Fruit fly (Drosophila melanogaster): ENCODE results near the gene CG5681.

CG5681 gene

dm6 chr2L:17986099-17986498, at the start of gene CG5681:
Gene CG5681 (plus strand): TSS chr2L:17986399.
- TF ChIP-seq CG17801 (GFP tag; optimal IDR thresholded peaks at IDR 0.05; ENCODE audit: partially characterized antibody): no peak

DNA sequence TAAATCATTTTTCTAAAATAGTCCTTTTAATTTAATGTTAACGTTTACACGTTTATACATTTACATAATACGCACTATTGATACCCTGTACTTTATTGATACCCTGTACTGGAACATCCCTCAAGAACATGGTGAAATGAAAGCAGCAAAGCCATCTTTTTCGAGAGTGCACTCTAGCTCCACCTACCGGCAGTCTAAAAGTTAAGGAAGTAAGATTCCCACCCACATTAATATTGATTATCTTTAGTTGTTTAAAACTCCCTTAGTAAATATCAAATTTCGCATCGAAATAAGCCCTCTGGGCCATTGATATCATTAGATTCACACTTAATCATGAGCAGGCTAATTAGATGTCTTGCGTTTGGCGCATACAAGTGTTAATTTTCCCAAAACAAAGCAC, 27.9 kb upstream of the CG5681 start:
- TF ChIP-seq CG17801 (GFP tag; optimal IDR thresholded peaks at IDR 0.05; ENCODE audit: partially characterized antibody): no peak

dm6 chr2L:17960214-17960613, 26.0 kb upstream of the CG5681 start:
- no peak for TF ChIP-seq CG17801 (GFP tag; optimal IDR thresholded peaks at IDR 0.05; ENCODE audit: partially characterized antibody)

- no peak for TF ChIP-seq CG17801 (GFP tag; optimal IDR thresholded peaks at IDR 0.05; ENCODE audit: partially characterized antibody)
These were observed 23.1 kb upstream of the CG5681 start, which contains the start of gene CG5674 for dm6 chr2L:17963071-17963567. Gene CG5674 (plus strand): TSS chr2L:17963379.

DNA sequence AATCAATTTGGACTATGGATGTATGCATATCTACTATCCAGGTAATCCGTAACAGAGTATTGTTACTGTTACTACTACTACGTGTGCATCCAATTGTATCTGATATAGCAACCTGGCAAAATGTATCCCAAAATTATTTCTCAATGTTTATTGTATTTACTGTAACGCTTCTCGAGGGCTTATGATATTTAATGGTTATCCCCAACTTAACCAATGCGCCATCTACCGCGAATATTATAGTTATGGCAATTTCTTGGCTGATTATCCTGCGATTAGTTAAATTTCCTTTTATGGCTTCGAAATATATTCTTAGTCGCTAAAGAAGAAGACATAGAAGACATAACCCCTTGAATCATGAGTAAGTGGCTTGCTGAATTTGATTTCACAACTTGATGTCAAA, 22.5 kb upstream of the CG5681 start:
- no peak for TF ChIP-seq CG17801 (GFP tag; optimal IDR thresholded peaks at IDR 0.05; ENCODE audit: partially characterized antibody)

dm6 chr2L:17972999-17973398, 13.2 kb upstream of the CG5681 start:
- no peak for TF ChIP-seq CG17801 (GFP tag; optimal IDR thresholded peaks at IDR 0.05; ENCODE audit: partially characterized antibody)

DNA sequence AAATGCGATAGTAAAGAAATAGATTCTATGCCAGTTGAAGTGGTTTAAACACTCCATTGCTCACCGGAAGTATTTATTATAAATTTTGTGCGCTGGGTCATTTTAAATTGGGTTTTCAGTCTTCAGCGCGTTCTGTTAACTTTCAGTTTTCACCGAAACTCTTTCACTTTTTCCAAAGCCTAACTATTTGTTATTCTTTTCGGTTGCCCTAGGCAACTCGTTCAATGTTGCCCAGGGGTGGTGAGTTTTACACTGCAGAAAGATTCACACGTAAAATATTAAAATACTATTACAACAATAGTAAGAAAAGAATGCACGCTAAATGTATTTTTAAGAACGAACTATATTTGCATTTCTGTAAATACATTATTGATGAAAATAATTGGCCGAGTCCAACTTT, 3.8 kb upstream of the CG5681 start, which contains the start of gene btv:
Gene btv (minus strand): TSS at position 101 of the 400 bp plus-strand sequence.
- TF ChIP-seq CG17801 (GFP tag; optimal IDR thresholded peaks at IDR 0.05; ENCODE audit: partially characterized antibody): no peak

- no peak for TF ChIP-seq CG17801 (GFP tag; optimal IDR thresholded peaks at IDR 0.05; ENCODE audit: partially characterized antibody)
These were observed 2.8 kb downstream of the CG5681 start for dm6 chr2L:17988955-17989354.

dm6 chr2L:17990118-17990517, 3.9 kb downstream of the CG5681 start, which contains the start of gene Prosbeta5R2:
Gene Prosbeta5R2 (plus strand): TSS chr2L:17990418.
- no peak for TF ChIP-seq CG17801 (GFP tag; optimal IDR thresholded peaks at IDR 0.05; ENCODE audit: partially characterized antibody)

DNA sequence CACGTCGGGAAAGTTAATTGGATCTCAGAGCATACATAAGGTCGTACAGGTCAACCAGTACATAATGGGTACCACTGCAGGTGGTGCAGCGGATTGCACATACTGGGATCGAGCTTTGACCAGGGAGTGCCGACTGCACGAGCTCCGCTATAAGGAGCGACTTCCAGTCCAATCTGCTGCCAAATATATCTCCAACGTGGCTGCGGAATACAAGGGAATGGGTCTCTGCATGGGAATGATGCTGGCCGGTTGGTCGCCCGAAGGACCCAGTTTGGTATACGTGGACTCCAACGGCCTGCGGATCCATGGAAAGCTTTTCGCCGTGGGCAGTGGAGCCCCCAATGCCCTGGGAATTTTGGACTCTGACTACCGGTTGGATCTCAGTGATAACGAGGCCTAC, 4.6 kb downstream of the CG5681 start:
- TF ChIP-seq CG17801 (GFP tag; optimal IDR thresholded peaks at IDR 0.05; ENCODE audit: partially characterized antibody): no peak

DNA sequence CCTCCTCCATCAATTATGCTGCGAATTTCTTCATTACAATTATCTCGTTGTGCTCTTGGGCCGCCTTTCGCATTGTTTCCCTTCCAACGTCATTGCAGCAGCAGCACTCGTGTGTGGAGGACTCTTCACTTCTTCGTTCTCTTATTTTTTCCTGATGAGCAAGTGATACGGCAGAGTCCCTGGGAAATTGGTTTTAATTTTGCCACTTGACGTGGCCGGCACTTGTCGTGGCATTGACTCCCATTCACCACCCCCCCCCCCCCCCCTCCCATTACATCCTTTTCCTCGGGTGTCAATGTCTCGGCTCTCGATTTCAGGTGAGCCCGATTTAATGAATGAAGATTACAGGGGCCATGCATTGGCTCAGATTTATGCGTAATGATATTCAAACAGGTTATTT, 15.9 kb downstream of the CG5681 start:
- TF ChIP-seq CG17801 (GFP tag; optimal IDR thresholded peaks at IDR 0.05; ENCODE audit: partially characterized antibody): no peak

- TF ChIP-seq CG17801 (GFP tag; optimal IDR thresholded peaks at IDR 0.05; ENCODE audit: partially characterized antibody): no peak
These were observed 17.0 kb downstream of the CG5681 start for dm6 chr2L:18003028-18003836.

dm6 chr2L:18005481-18005880, 19.3 kb downstream of the CG5681 start:
- TF ChIP-seq CG17801 (GFP tag; optimal IDR thresholded peaks at IDR 0.05; ENCODE audit: partially characterized antibody): no peak

dm6 chr2L:18006327-18006726, 20.1 kb downstream of the CG5681 start, which contains the start of gene CG5693:
Gene CG5693 (plus strand): TSS chr2L:18006627.
- TF ChIP-seq CG17801 (GFP tag; optimal IDR thresholded peaks at IDR 0.05; ENCODE audit: partially characterized antibody): no peak

DNA sequence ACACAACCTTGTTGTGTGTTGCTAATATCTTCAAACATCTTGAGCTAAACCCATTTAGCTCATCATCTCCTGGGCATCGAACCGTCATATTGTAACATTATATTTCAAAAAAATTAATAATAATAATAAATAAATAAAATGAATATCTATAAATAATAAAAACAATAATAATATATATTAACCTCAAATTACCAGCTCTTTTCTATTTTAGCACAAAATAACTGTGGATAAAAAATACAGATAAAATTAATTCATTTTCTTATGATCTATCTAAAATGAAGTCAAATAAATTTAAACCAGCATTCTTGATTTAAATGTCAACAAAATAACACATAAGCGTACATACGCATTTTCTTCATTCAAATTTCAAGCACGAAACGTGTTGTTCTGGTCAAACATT, 20.9 kb downstream of the CG5681 start, which contains the start of gene CG42659:
Gene CG42659 (plus strand): TSS at position 301 of the 400 bp plus-strand sequence.
- no peak for TF ChIP-seq CG17801 (GFP tag; optimal IDR thresholded peaks at IDR 0.05; ENCODE audit: partially characterized antibody)

- TF ChIP-seq CG17801 (GFP tag; optimal IDR thresholded peaks at IDR 0.05; ENCODE audit: partially characterized antibody): no peak
These were observed 21.4 kb downstream of the CG5681 start, which contains the start of the genes CG42634 and CG42635 for dm6 chr2L:18007635-18008034. Gene CG42634 (plus strand): TSS chr2L:18007935. Gene CG42635 (plus strand): TSS chr2L:18007935.

All from ovary, adult (tissue).